Fruit fly (Drosophila melanogaster): ENCODE data around the gene Cubn2.

DNA sequence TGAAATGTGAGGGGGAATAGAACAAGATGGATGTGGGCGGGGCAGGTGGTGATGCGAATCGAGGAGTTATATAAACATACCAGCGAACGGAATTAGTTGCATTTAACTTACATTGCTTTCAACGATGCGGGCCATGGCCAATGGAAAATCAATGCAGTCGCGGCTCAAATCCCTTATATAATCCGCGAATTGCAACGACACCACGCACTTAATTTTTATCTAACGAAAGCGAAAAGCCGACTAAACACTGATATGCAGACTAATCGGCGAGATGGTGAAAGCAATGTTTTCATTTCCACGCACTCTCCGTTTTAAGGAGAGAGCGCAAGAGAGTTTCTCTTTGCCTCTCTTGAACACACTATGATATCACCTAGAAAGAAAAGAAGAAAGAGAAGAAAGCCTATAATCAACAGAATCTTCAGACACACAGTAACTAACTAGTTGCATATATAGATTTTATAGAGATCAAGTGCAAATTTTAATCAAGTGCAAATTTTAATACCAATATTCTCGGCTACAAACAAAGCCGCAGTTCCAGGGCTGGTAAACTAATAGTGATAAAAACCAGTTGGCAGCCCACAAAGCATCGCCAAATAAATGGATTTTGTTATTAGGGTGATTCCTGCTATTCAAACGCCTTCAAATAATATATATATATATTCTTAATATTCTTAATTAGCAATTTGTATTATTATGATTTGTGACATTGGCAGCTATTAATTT, 7.3 kb upstream of the Cubn2 start, which contains the start of the genes CG11597 and CG5946:
- TF ChIP-seq psq (optimal IDR thresholded peaks at IDR 0.05) = no peak
- no peak for TF ChIP-seq Myc (optimal IDR thresholded peaks at IDR 0.05)
- no peak for TF ChIP-seq ttk (optimal IDR thresholded peaks at IDR 0.05)
- TF ChIP-seq insv (optimal IDR thresholded peaks at IDR 0.05) = no peak
